Fruit fly (Drosophila melanogaster): ENCODE results near the gene Bet3.

The Bet3 gene

DNA sequence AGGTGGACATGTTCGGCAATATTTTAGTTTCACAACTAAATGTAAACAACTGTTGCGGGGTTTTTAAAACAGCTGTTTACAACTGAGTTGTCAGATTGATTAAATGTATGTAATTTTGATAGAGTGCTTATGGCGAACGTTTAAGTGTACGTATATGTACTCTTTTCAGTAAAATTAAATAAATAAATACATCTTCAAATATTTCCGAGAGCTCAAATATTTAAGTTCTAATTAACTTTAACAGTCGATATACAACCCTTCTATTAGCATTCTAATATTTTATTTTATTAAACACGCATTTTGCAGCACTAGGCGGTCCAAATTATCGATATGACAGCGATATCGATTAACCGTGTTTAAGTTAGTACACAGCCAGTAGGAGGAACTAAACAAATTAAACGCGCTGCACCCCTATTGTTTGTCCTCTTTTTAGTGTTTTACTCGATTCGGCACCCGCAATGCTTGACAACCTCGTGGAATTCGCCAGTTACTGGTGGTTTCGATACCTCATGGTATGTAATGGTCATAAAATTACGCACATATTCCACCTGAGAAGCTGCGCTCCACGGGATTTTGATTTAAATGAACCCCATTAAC is 9.6 kb upstream of the Bet3 start, which contains the start of the genes CG3448 and ghi:
CG3448 (minus strand) TSS at position 51 of the 597 bp plus-strand sequence.
ghi (plus strand) TSS at position 355 of the 597 bp plus-strand sequence.
- TF ChIP-seq CG12605 (GFP tag; IDR thresholded peaks at IDR 0.05) (no peak), CG17806 (tag; optimal IDR thresholded peaks at IDR 0.05) (peak; percentile 52), Snoo (tag; optimal IDR thresholded peaks at IDR 0.05) (peak; percentile 46), gl (tag; optimal IDR thresholded peaks at IDR 0.05) (peak; percentile 22), rn (GFP tag; IDR thresholded peaks at IDR 0.05) (0 out of 2 replicates have a peak, but pooled peaks have one; percentile 11), Ets98B (GFP tag; IDR thresholded peaks at IDR 0.05) (peak; percentile 51), Pif1A (GFP tag; optimal IDR thresholded peaks at IDR 0.05) (peak; percentile 62), CG8301 (tag; optimal IDR thresholded peaks at IDR 0.05) (peak; percentile 45), CG4496 (GFP tag; IDR thresholded peaks at IDR 0.05) (peak; percentile 68; the same call in 2 of the 3 replicates), Pif1B (GFP tag; optimal IDR thresholded peaks at IDR 0.05) (peak; percentile 50), CG15710 (tag; optimal IDR thresholded peaks at IDR 0.05) (peak; percentile 20), D1 (tag; optimal IDR thresholded peaks at IDR 0.05) (no peak), CG9948 (tag; optimal IDR thresholded peaks at IDR 0.05) (peak; percentile 44), CG8159 (tag; optimal IDR thresholded peaks at IDR 0.05) (peak; percentile 67), CG34367 (tag; optimal IDR thresholded peaks at IDR 0.05) (no peak), CG32121 (GFP tag; IDR thresholded peaks at IDR 0.05) (peak; percentile 51; the same call in 1 of the 2 replicates), EcR (GFP tag; optimal IDR thresholded peaks at IDR 0.05) (no peak), CG14655 (GFP tag; optimal IDR thresholded peaks at IDR 0.05) (no peak)

DNA sequence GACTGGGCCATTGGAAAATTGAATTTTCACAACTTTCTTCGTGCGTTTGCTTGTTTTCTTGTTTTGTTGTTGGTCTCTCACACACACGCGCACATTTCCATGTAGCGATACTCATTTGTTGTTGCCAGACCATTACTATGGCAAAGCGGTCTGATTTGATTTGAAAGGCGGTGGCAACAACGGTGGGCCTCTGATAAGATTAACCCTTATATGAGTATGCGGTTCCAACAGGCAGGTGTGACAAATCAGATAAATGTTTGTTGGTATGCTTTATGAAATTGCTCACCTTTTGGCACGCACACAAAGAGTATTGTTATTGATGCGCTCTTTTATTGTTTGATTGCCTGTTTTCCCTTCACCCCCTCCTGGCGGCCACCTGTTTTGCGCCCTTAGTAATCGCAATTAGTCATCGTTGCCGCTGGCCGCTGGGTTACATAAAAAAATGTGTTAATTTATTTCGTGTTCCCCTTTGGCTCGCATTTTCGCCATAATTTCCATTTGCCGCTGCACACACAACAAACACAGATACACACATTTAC is 5.2 kb upstream of the Bet3 start:
- TF ChIP-seq CG32121 (GFP tag; IDR thresholded peaks at IDR 0.05) (0 out of 2 replicates have a peak, but pooled peaks have one; percentile 7), CG17806 (tag; optimal IDR thresholded peaks at IDR 0.05) (no peak), Ets98B (GFP tag; IDR thresholded peaks at IDR 0.05) (peak; percentile 5; the same call in 1 of the 2 replicates), Pif1B (GFP tag; optimal IDR thresholded peaks at IDR 0.05) (no peak), fd96Ca (GFP tag; IDR thresholded peaks at IDR 0.05) (0 out of 3 replicates have a peak, but pooled peaks have one; percentile 27), CG12605 (GFP tag; IDR thresholded peaks at IDR 0.05) (peak; percentile 23; the same call in 1 of the 2 replicates), CG34367 (tag; optimal IDR thresholded peaks at IDR 0.05) (no peak), CG4496 (GFP tag; IDR thresholded peaks at IDR 0.05) (0 out of 3 replicates have a peak, but pooled peaks have one; percentile 37)

DNA sequence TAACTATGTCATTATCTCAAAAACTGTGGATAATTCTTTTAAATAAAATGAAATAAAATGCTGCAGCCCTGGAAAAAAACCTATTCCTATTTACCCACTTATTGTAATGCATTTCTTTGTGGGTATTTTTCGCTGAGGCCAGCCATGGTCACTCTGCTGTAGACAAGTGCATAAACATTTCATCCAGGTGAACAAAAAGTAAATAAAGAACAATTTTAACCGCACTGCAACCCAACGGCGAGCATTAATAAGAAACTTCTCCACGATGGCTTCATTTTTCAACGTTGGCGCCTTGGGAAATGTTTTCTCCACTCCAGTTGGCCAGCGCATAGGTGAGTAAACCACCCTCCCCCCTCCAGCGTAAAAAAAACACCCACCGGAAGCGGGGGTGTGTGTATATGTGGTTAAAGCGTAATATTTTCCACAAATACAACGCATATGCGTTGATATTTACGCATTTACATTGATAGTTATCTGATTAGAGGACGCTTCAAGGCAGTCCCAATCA is 4.7 kb upstream of the Bet3 start, which contains the start of gene CG3529:
CG3529 (plus strand) TSS at position 134 of the 508 bp plus-strand sequence.
- TF ChIP-seq CG15710 (tag; optimal IDR thresholded peaks at IDR 0.05) (peak; percentile 33), CG8301 (tag; optimal IDR thresholded peaks at IDR 0.05) (no peak), Ets98B (GFP tag; IDR thresholded peaks at IDR 0.05) (0 out of 2 replicates have a peak, but pooled peaks have one; percentile 15), EcR (GFP tag; optimal IDR thresholded peaks at IDR 0.05) (peak; percentile 29), CG10348 (GFP tag; IDR thresholded peaks at IDR 0.05) (no peak), CG32121 (GFP tag; IDR thresholded peaks at IDR 0.05) (0 out of 2 replicates have a peak, but pooled peaks have one; percentile 22), fd96Ca (GFP tag; IDR thresholded peaks at IDR 0.05) (no peak)

DNA sequence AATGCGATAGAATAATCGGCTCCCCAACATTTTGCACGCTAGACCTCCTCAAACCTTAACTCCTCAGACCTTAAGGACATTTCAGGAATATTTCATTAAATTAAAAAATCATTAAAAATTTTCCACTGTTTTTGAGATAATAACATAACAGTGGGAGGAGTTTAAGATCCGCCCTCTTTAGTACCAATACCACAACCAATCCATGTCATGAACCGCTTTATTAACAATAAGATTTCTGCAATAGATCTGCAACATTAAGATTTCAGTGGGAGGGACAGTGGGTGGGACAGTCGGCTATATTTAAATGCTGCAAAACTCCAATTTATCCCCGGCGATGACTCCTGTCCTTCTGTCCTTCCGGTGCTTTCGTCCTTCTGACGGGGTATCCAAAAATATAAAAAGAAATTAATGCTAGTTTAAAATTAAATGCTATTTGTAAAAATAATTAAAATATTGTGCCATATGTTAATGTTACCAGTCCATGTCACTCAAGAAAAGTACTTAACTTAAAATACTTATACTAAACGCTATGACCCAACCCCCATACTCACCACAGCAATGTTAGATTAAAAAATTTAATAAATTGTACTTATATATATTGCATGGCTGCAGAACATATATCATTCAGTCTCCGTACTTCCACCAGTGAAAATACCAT is 687 bp upstream of the Bet3 start, which contains the start of gene Srg3:
Srg3 (plus strand) TSS at position 608 of the 658 bp plus-strand sequence.
- no peak for TF ChIP-seq Snoo (tag; optimal IDR thresholded peaks at IDR 0.05)
- no peak for TF ChIP-seq Pif1A (GFP tag; optimal IDR thresholded peaks at IDR 0.05)
- no peak for TF ChIP-seq CG15710 (tag; optimal IDR thresholded peaks at IDR 0.05)
- no peak for TF ChIP-seq Pif1B (GFP tag; optimal IDR thresholded peaks at IDR 0.05)
- no peak for TF ChIP-seq CG8301 (tag; optimal IDR thresholded peaks at IDR 0.05)
- no peak for TF ChIP-seq fd96Ca (GFP tag; IDR thresholded peaks at IDR 0.05)
- no peak for TF ChIP-seq D1 (tag; optimal IDR thresholded peaks at IDR 0.05)
- no peak for TF ChIP-seq CG14655 (GFP tag; optimal IDR thresholded peaks at IDR 0.05)
- no peak for TF ChIP-seq Ets98B (GFP tag; IDR thresholded peaks at IDR 0.05)
- TF ChIP-seq CG4496 (GFP tag; IDR thresholded peaks at IDR 0.05): no peak
- TF ChIP-seq CG9948 (tag; optimal IDR thresholded peaks at IDR 0.05): no peak
- TF ChIP-seq CG13204 (GFP tag; optimal IDR thresholded peaks at IDR 0.05): no peak
- TF ChIP-seq CG12605 (GFP tag; IDR thresholded peaks at IDR 0.05): no peak
- TF ChIP-seq CG8159 (tag; optimal IDR thresholded peaks at IDR 0.05): no peak
- TF ChIP-seq gl (tag; optimal IDR thresholded peaks at IDR 0.05): no peak
- no peak for TF ChIP-seq CG32121 (GFP tag; IDR thresholded peaks at IDR 0.05)

DNA sequence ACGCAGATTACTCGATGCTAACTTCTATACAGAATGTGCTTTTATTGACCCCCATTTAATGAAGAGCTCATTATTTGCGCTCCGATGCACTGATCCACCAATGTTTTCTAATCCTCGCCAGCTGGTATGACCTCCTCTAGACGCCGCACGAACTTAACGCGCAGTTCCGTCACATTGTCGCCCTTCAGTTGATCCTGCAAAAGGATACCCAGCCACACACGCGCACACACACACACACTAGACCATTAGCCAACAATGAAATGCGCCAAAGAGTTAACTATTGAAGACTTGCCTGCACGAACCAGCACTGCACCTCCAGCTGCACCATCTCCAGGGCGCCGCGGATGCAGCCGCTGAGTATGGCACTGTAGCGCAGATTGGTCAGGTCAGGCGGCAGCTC is 3.2 kb downstream of the Bet3 start:
- TF ChIP-seq CG8301 (tag; optimal IDR thresholded peaks at IDR 0.05): no peak
- no peak for TF ChIP-seq EcR (GFP tag; optimal IDR thresholded peaks at IDR 0.05)
- no peak for TF ChIP-seq CG13204 (GFP tag; optimal IDR thresholded peaks at IDR 0.05)
- no peak for TF ChIP-seq Pif1A (GFP tag; optimal IDR thresholded peaks at IDR 0.05)
- TF ChIP-seq CG32121 (GFP tag; IDR thresholded peaks at IDR 0.05): no peak

DNA sequence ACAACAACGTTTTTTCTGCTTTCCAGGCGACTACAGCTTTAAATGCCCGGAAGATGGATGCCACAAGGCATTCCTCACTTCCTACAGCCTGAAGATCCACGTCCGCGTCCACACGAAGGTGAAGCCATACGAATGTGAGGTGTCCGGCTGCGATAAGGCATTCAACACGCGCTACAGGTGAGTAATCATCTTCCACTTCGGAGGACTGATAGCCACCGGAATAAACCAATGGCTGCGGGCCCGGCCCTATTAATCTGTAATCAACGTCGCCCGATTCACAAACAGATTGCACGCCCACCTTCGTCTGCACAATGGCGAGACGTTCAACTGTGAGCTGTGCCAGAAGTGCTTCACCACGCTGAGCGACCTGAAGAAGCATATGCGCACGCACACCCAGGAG is 6.2 kb downstream of the Bet3 start:
- no peak for TF ChIP-seq CG10348 (GFP tag; IDR thresholded peaks at IDR 0.05)
- no peak for TF ChIP-seq EcR (GFP tag; optimal IDR thresholded peaks at IDR 0.05)
- TF ChIP-seq CG14655 (GFP tag; optimal IDR thresholded peaks at IDR 0.05): no peak
- no peak for TF ChIP-seq Snoo (tag; optimal IDR thresholded peaks at IDR 0.05)

Data from whole organism, pupa.